Worm (Caenorhabditis elegans) whole organism, L1 larva: Measurements from ENCODE around the gene smap-1.
"Not testable (repeated sequence)": the region's sequence is repeated elsewhere in the genome, so short reads cannot be mapped to it uniquely, and the experiment has no call there.

Source experiments
- C04F5.9 ChIP-seq: sonication (generic microtip); optimal IDR thresholded peaks from 2 replicates; lab custom pipeline; 2016; ENCODE audit warnings: missing genetic modification characterization, missing compliant biosample characterization
- C34B4.2 ChIP-seq: sonication (generic microtip); optimal IDR thresholded peaks from 2 replicates; lab custom pipeline; 2017; ENCODE audit warnings: mild to moderate bottlenecking, missing genetic modification characterization, missing compliant biosample characterization
- aha-1 ChIP-seq: fragments of 150-350 bp; optimal IDR thresholded peaks from 2 replicates; lab custom pipeline; 2014; ENCODE audit warnings: missing biosample characterization, missing genetic modification characterization
- aly-2 ChIP-seq: fragments of 150-350 bp; optimal IDR thresholded peaks from 2 replicates; lab custom pipeline; 2014; ENCODE audit warnings: missing biosample characterization, missing genetic modification characterization
- ama-1 ChIP-seq: fragments of 150-350 bp; optimal IDR thresholded peaks from 2 replicates; lab custom pipeline; 2014
- blmp-1 ChIP-seq: fragments of 150-350 bp; optimal IDR thresholded peaks from 2 replicates; lab custom pipeline; 2014; ENCODE audit warnings: missing biosample characterization, missing genetic modification characterization
- ceh-63 ChIP-seq: fragments of 200-800 bp; sonication (Bioruptor generic); optimal IDR thresholded peaks from 2 replicates; lab custom pipeline; 2018; ENCODE audit warnings: mild to moderate bottlenecking, missing genetic modification characterization, missing compliant biosample characterization
- ceh-8 ChIP-seq: fragments of 200-800 bp; sonication (Bioruptor generic); optimal IDR thresholded peaks from 2 replicates; lab custom pipeline; 2018; ENCODE audit warnings: mild to moderate bottlenecking, missing genetic modification characterization, moderate library complexity, missing compliant biosample characterization
- efl-1 ChIP-seq, 4 experiments: fragments of 150-350 bp; optimal IDR thresholded peaks in 3 of 4; peaks in 1 of 4; 1 replicate in 1 of 4; 2 replicates in 3 of 4; lab custom pipeline; 2014; ENCODE audit warnings: missing biosample characterization in 2 of 4, missing genetic modification characterization in 2 of 4, missing genetic modification reagents in 2 of 4
- efl-3 ChIP-seq: fragments of 200-800 bp; sonication (Bioruptor generic); optimal IDR thresholded peaks from 2 replicates; lab custom pipeline; 2018; ENCODE audit warnings: mild to moderate bottlenecking, missing genetic modification characterization, missing compliant biosample characterization
- egl-13 ChIP-seq: sonication (generic microtip); optimal IDR thresholded peaks from 2 replicates; lab custom pipeline; 2016; ENCODE audit warnings: missing genotype, missing genetic modification reagents, missing genetic modification characterization, missing compliant biosample characterization
- elt-2 ChIP-seq: sonication (generic microtip); optimal IDR thresholded peaks from 2 replicates; lab custom pipeline; 2016; ENCODE audit warnings: missing genetic modification characterization, mild to moderate bottlenecking, inconsistent platforms, missing compliant biosample characterization, missing genetic modification reagents
- fkh-10 ChIP-seq: sonication (generic microtip); optimal IDR thresholded peaks from 2 replicates; lab custom pipeline; 2017; ENCODE audit warnings: missing biosample characterization, missing genetic modification reagents, missing genetic modification characterization
- fkh-4 ChIP-seq: sonication (generic microtip); optimal IDR thresholded peaks from 2 replicates; lab custom pipeline; 2016; ENCODE audit warnings: missing compliant biosample characterization, missing genetic modification characterization, borderline replicate concordance
- grh-1 ChIP-seq: fragments of 200-800 bp; sonication (Bioruptor generic); IDR thresholded peaks from 2 replicates; pipeline ENCODE4 v1.3.6; 2022; ENCODE audit warnings: missing genetic modification reagents, missing genetic modification characterization, missing compliant biosample characterization
- irx-1 ChIP-seq: sonication (generic microtip); optimal IDR thresholded peaks from 2 replicates; lab custom pipeline; 2016; ENCODE audit warnings: missing genetic modification characterization, missing compliant biosample characterization
- jun-1 ChIP-seq: fragments of 150-350 bp; optimal IDR thresholded peaks from 2 replicates; lab custom pipeline; 2014; ENCODE audit warnings: missing biosample characterization, missing genetic modification reagents, missing genetic modification characterization
- lin-15B ChIP-seq: fragments of 150-350 bp; sonication (generic microtip); optimal IDR thresholded peaks from 3 replicates; lab custom pipeline; 2014; ENCODE audit warnings: missing biosample characterization, missing genetic modification characterization
- lir-3 ChIP-seq: sonication (generic microtip); optimal IDR thresholded peaks from 2 replicates; lab custom pipeline; 2016; ENCODE audit warnings: mild to moderate bottlenecking, missing genetic modification characterization, moderate library complexity, missing compliant biosample characterization; ENCODE audit not compliant: poor library complexity
- mab-9 ChIP-seq: fragments of 200-800 bp; sonication (Bioruptor generic); IDR thresholded peaks from 2 replicates; pipeline ENCODE4 v1.3.6; 2022; ENCODE audit warnings: missing genetic modification reagents, missing genetic modification characterization, missing compliant biosample characterization
- mdl-1 ChIP-seq, 2 experiments: fragments of 150-350 bp; optimal IDR thresholded peaks; 2 replicates each; lab custom pipeline; 2014 to 2017; ENCODE audit warnings: missing biosample characterization in 2 of 2, missing genetic modification characterization in 2 of 2, inconsistent platforms in 1 of 2
- mef-2 ChIP-seq: fragments of 150-350 bp; optimal IDR thresholded peaks from 2 replicates; lab custom pipeline; 2014; ENCODE audit warnings: missing biosample characterization, missing genetic modification characterization
- nhr-12 ChIP-seq: sonication (generic microtip); optimal IDR thresholded peaks from 2 replicates; lab custom pipeline; 2017; ENCODE audit warnings: missing biosample characterization, missing genetic modification characterization
- nhr-237 ChIP-seq: fragments of 150-350 bp; optimal IDR thresholded peaks from 2 replicates; lab custom pipeline; 2014; ENCODE audit warnings: missing biosample characterization, missing genetic modification characterization
- nhr-28 ChIP-seq: fragments of 150-350 bp; optimal IDR thresholded peaks from 2 replicates; lab custom pipeline; 2014; ENCODE audit warnings: missing biosample characterization, missing genetic modification characterization
- nhr-47 ChIP-seq: sonication (generic microtip); optimal IDR thresholded peaks from 2 replicates; lab custom pipeline; 2016; ENCODE audit warnings: mild to moderate bottlenecking, missing genetic modification characterization, moderate library complexity, missing compliant biosample characterization
- nhr-76 ChIP-seq: sonication (generic microtip); optimal IDR thresholded peaks from 2 replicates; lab custom pipeline; 2017; ENCODE audit warnings: missing biosample characterization, missing genetic modification characterization
- nhr-77 ChIP-seq: fragments of 150-350 bp; optimal IDR thresholded peaks from 2 replicates; lab custom pipeline; 2014; ENCODE audit warnings: missing biosample characterization, missing genetic modification characterization
- nhr-85 ChIP-seq: sonication (generic microtip); peaks from one replicate; lab custom pipeline; 2016; ENCODE audit warnings: missing genetic modification characterization, inconsistent platforms, missing compliant biosample characterization
- pag-3 ChIP-seq: sonication (generic microtip); optimal IDR thresholded peaks from 2 replicates; lab custom pipeline; 2017; ENCODE audit warnings: missing genetic modification characterization, mild to moderate bottlenecking, missing compliant biosample characterization, antibody characterized with exemption, borderline replicate concordance; ENCODE audit not compliant: insufficient read depth
- pax-3 ChIP-seq: fragments of 200-800 bp; sonication (Bioruptor generic); optimal IDR thresholded peaks from 2 replicates; lab custom pipeline; 2018; ENCODE audit warnings: mild to moderate bottlenecking, missing genetic modification characterization, moderate library complexity, missing compliant biosample characterization
- snpc-4 ChIP-seq: fragments of 150-350 bp; optimal IDR thresholded peaks from 2 replicates; lab custom pipeline; 2014; ENCODE audit warnings: missing biosample characterization, missing genetic modification characterization
- snu-23 ChIP-seq: sonication (generic microtip); optimal IDR thresholded peaks from 2 replicates; lab custom pipeline; 2016; ENCODE audit warnings: missing genetic modification characterization, missing compliant biosample characterization
- swsn-7 ChIP-seq: sonication (generic microtip); optimal IDR thresholded peaks from 2 replicates; lab custom pipeline; 2016; ENCODE audit warnings: missing genetic modification characterization, missing compliant biosample characterization
- tbx-2 ChIP-seq: sonication (generic microtip); optimal IDR thresholded peaks from 2 replicates; lab custom pipeline; 2016; ENCODE audit warnings: missing genetic modification characterization, missing compliant biosample characterization
- unc-30 ChIP-seq: sonication (generic microtip); optimal IDR thresholded peaks from 2 replicates; lab custom pipeline; 2017; ENCODE audit warnings: missing biosample characterization, missing genetic modification characterization
- unc-62 ChIP-seq: fragments of 150-350 bp; optimal IDR thresholded peaks from 2 replicates; lab custom pipeline; 2014; ENCODE audit warnings: missing biosample characterization, missing genetic modification reagents, missing genetic modification characterization
- unc-86 ChIP-seq: sonication (generic microtip); optimal IDR thresholded peaks from 2 replicates; lab custom pipeline; 2016; ENCODE audit warnings: missing genetic modification characterization, missing compliant biosample characterization
- unc-98 ChIP-seq: fragments of 200-800 bp; sonication (Bioruptor generic); IDR thresholded peaks from 2 replicates; pipeline ENCODE4 v1.3.6; 2022; ENCODE audit warnings: missing genetic modification characterization, missing compliant biosample characterization
- ztf-4 ChIP-seq: fragments of 150-350 bp; optimal IDR thresholded peaks from 2 replicates; lab custom pipeline; 2014; ENCODE audit warnings: missing biosample characterization, missing genetic modification characterization

Gene smap-1

DNA sequence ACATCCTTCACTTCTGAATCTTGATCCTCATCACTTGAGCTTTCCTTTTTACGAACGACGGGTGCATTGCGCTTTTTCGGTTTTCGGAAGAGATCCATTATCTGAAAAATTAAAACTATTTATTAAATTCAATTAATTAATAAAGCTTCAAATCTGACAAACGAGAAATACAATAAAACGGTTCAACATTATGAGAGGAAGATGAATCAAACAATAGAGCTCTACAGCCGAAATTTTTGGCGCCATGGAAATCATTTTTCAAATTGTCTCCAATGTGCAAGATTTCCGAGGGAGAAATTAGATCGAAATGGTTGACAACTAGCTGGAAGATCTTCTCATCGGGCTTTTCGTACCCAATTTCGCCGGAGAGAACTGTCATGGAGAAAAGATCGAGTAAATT lies 17.9 kb upstream of the smap-1 start, which contains the start of gene rnf-113:
TSS of gene rnf-113 (minus strand) at position 101 of the 400 bp plus-strand sequence.
- TF ChIP-seq efl-3 (no peak), unc-98 (no peak), nhr-47 (no peak), elt-2 (tag; lab: Kevin White, UChicago) (no peak), snpc-4 (tag; lab: Kevin White, UChicago) (no peak), nhr-12 (tag; lab: Kevin White, UChicago) (no peak), blmp-1 (tag; lab: Kevin White, UChicago) (no peak), aly-2 (no peak), unc-30 (tag; lab: Kevin White, UChicago) (no peak), lin-15B (tag; lab: Kevin White, UChicago) (no peak), ama-1 (no peak), nhr-76 (tag; lab: Kevin White, UChicago) (no peak), ztf-4 (tag; lab: Kevin White, UChicago) (no peak), nhr-85 (tag; lab: Kevin White, UChicago) (no peak), ceh-8 (no peak), fkh-4 (tag; lab: Kevin White, UChicago) (no peak)

DNA sequence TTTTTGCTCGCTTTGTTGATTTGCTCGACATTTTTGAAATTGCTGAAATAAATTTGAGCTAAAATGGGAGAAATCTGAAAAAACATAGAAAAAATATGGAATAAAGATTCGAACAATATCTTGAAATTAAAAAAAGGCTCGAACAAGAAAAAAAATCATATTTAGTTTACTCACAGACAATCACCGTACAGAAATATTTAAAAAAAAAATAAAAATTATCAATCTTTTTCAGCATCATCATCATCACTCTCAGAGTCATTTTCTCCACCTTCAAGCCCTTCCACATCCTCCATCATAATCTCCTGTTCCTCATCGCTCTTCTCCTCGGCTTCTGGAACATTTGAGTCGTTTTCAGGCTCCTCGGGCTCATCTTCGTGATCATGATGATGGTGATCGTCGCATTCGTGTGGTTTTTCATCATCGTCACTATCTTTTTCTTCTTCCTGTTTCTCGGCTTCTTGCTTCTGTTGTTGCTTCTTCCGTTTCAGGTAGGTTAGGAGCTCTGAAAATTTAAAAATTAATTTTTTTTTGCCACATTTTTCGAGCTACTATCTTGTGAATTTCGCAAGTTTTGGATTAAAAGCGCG lies 16.0 kb upstream of the smap-1 start, which contains the start of gene hpl-2:
TSS of gene hpl-2 (minus strand) at position 51 of the 587 bp plus-strand sequence.
- no peak for TF ChIP-seq C34B4.2 (tag; lab: Kevin White, UChicago)
- no peak for TF ChIP-seq efl-1 (optimal IDR thresholded peaks at IDR 0.05; lab: Kevin White, UChicago)
- peak in 1 of 2 experiments; percentile 93 for TF ChIP-seq efl-1 (GFP tag; optimal IDR thresholded peaks at IDR 0.05 in 1 of 2; lab: Kevin White, UChicago)

DNA sequence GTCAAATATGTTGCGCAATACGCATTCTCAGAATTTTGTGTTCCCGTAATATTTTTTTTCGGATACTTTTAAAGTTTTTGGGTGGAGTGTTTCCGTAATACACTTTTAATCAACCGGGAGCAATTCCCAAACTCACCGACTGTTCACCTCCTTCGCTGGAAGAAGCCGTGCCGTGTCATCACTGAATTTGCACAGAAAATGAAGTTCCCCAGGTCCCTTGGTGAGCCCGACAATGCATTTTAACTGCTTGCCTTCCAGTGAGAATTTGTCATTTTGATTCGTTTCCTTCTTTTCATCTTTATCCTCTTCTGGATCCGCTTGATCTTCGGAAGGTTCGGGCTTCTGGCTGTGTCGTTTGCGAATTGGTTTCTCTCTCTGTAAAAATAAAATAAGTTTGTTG lies 14.8 kb upstream of the smap-1 start:
- TF ChIP-seq fkh-4 (tag; lab: Kevin White, UChicago) = no peak
- TF ChIP-seq unc-62 (GFP tag; lab: Kevin White, UChicago) = no peak
- TF ChIP-seq ceh-63 = no peak
- TF ChIP-seq efl-1 (optimal IDR thresholded peaks at IDR 0.05; lab: Kevin White, UChicago) = no peak
- TF ChIP-seq efl-1 (GFP tag; optimal IDR thresholded peaks at IDR 0.05 in 1 of 2; lab: Kevin White, UChicago) = peak in 1 of 2 experiments; percentile 95
- TF ChIP-seq, all 84 proteins: peak for 1

DNA sequence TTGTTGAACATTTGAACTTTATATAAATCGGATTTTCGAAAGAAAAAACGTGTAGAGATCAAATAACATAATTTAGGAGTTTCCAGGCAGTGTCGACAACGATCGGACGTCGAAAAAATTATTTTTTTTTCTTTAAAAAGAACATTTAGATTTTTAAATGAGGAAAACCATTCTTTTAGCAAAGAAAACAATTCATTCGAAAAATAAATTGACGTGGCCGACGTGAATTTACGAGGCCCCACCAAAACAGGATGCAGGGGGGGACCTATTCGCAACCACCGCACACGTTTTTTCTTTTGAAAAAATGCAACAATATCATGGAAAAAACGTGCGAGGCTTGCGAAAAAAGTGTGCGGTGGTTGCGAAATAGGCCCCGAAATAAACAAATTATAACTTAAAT lies 10.5 kb upstream of the smap-1 start, which contains the start of gene enu-3.6:
TSS of gene enu-3.6 (plus strand) at position 392 of the 400 bp plus-strand sequence.
- not testable (repeated sequence) for TF ChIP-seq irx-1, nhr-77, C04F5.9 (tag; lab: Kevin White, UChicago)
- TF ChIP-seq, all 84 proteins: peak for 0; not testable (repeated sequence) for 84

DNA sequence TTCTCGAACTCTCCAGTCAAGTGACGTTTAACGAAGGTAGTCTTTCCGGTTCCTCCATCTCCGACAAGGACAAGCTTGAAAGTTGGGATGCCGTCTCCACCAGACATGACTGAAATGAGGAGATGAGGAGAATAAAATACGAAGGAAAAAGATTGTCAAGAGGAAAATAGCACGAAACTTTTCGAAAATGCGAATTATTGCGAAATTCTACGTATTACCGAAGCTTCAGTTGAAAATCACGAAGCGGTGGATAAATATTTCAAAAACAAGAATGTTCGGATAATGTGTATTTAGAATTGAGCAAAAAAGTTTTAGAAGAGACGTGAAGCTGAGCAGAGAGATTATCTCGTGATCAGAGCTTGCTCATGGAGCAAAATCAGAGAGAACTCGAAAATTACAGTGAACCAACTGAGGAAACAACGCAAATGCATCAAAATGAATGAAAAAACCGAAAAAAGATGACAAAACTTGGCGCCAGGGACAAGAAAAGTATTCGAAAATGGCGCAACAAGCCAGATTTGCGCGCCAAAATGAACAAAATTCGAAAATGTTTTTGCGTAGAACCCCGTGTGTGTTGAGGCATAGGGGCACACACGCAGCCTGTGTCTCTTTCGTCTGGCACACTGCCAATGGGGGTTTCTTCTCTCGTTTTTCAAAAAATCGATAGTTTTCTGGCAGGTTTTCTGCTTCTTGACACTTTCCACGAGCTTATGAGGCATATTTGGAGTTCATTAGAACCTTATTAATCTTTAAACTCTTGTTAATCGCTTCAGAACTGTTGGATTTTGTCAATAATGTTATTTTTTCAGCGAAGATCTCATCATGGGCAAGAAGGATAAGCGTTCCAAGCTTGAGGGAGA lies 8.3 kb upstream of the smap-1 start, which contains the start of the genes ran-1 and dkc-1:
TSS of gene ran-1 (minus strand) at position 109 of the 860 bp plus-strand sequence.
TSS of gene dkc-1 (plus strand) at position 810 of the 860 bp plus-strand sequence.
- TF ChIP-seq nhr-12 (tag; lab: Kevin White, UChicago) (no peak), egl-13 (no peak), nhr-28 (tag; lab: Kevin White, UChicago) (no peak), jun-1 (peak; percentile 42), pag-3 (tag; lab: Kevin White, UChicago) (no peak), mab-9 (no peak), grh-1 (GFP tag; lab: Robert Waterston, UW) (no peak), ama-1 (no peak), C04F5.9 (tag; lab: Kevin White, UChicago) (no peak), aly-2 (no peak), tbx-2 (tag; lab: Kevin White, UChicago) (peak; percentile 53), pax-3 (tag; lab: Kevin White, UChicago) (no peak), snu-23 (GFP tag; lab: Kevin White, UChicago) (peak; percentile 78), lir-3 (tag; lab: Kevin White, UChicago) (no peak), aha-1 (tag; lab: Kevin White, UChicago) (no peak), elt-2 (tag; lab: Kevin White, UChicago) (no peak), C34B4.2 (tag; lab: Kevin White, UChicago) (no peak), fkh-4 (tag; lab: Kevin White, UChicago) (no peak), fkh-10 (no peak), lin-15B (tag; lab: Kevin White, UChicago) (peak; percentile 67), mef-2 (tag; lab: Kevin White, UChicago) (no peak), unc-86 (tag; lab: Kevin White, UChicago) (no peak), mdl-1 (tag; optimal IDR thresholded peaks at IDR 0.05; lab: Kevin White, UChicago) (peak in 1 of 2 experiments; percentile 53), ceh-8 (no peak), swsn-7 (peak; percentile 56), nhr-76 (tag; lab: Kevin White, UChicago) (no peak), nhr-237 (no peak)
